Worm (Caenorhabditis elegans) whole organism, L4/young adult: ENCODE results near the gene F20C5.5.

Experiments used
- W03F9.2 ChIP-seq: fragments of 150-350 bp; optimal IDR thresholded peaks from 2 replicates; lab custom pipeline; 2014; ENCODE audit warnings: missing biosample characterization, missing genetic modification characterization
- dao-5 ChIP-seq: sonication (generic microtip); optimal IDR thresholded peaks from 2 replicates; lab custom pipeline; 2016; ENCODE audit warnings: missing genotype, missing genetic modification characterization, moderate library complexity, missing compliant biosample characterization
- him-1 ChIP-seq: sonication (generic microtip); optimal IDR thresholded peaks from 2 replicates; lab custom pipeline; 2016; ENCODE audit warnings: missing genotype, missing genetic modification reagents, missing genetic modification characterization, missing compliant biosample characterization

F20C5.5 gene

ce11 chrIV:8745591-8746302, 23.7 kb downstream of the F20C5.5 start, which contains the start of the genes F20C5.7 and parg-1:
F20C5.7 (minus strand) TSS chrIV:8745691.
parg-1 (plus strand) TSS chrIV:8746252.
- no peak for TF ChIP-seq him-1 (tag; lab: Kevin White, UChicago)
- TF ChIP-seq dao-5 (tag; lab: Kevin White, UChicago): no peak
- TF ChIP-seq W03F9.2 (tag; lab: Kevin White, UChicago): no peak

- TF ChIP-seq W03F9.2 (tag; lab: Kevin White, UChicago) (peak; percentile 92), dao-5 (tag; lab: Kevin White, UChicago) (no peak)
Observed at ce11 chrIV:8743654-8744332, 25.6 kb downstream of the F20C5.5 start, which contains the start of gene F21D5.7. F21D5.7 (minus strand) TSS chrIV:8743704.

- TF ChIP-seq him-1 (tag; lab: Kevin White, UChicago): no peak
- no peak for TF ChIP-seq dao-5 (tag; lab: Kevin White, UChicago)
- TF ChIP-seq W03F9.2 (tag; lab: Kevin White, UChicago): no peak
Observed at ce11 chrIV:8740952-8741438, 28.4 kb downstream of the F20C5.5 start, which contains the start of gene F21D5.6. F21D5.6 (minus strand) TSS chrIV:8741388.

ce11 chrIV:8739926-8740325, 29.5 kb downstream of the F20C5.5 start, which contains the start of gene mrps-33:
mrps-33 (minus strand) TSS chrIV:8740026.
- TF ChIP-seq dao-5 (tag; lab: Kevin White, UChicago) (no peak), W03F9.2 (tag; lab: Kevin White, UChicago) (no peak), him-1 (tag; lab: Kevin White, UChicago) (no peak)

- TF ChIP-seq dao-5 (tag; lab: Kevin White, UChicago) (no peak), him-1 (tag; lab: Kevin White, UChicago) (no peak), W03F9.2 (tag; lab: Kevin White, UChicago) (no peak)
Observed at ce11 chrIV:8739294-8739693, 30.1 kb downstream of the F20C5.5 start, which contains the start of gene F21D5.5. F21D5.5 (minus strand) TSS chrIV:8739394.

ce11 chrIV:8737787-8738186, 31.7 kb downstream of the F20C5.5 start, which contains the start of gene F21D5.4:
F21D5.4 (plus strand) TSS chrIV:8738087.
- TF ChIP-seq W03F9.2 (tag; lab: Kevin White, UChicago): no peak
- no peak for TF ChIP-seq dao-5 (tag; lab: Kevin White, UChicago)
- TF ChIP-seq him-1 (tag; lab: Kevin White, UChicago): no peak

- TF ChIP-seq dao-5 (tag; lab: Kevin White, UChicago) (no peak), W03F9.2 (tag; lab: Kevin White, UChicago) (peak; percentile 10), him-1 (tag; lab: Kevin White, UChicago) (no peak)
Observed at ce11 chrIV:8737354-8737753, 32.1 kb downstream of the F20C5.5 start.

- no peak for TF ChIP-seq him-1 (tag; lab: Kevin White, UChicago)
- TF ChIP-seq dao-5 (tag; lab: Kevin White, UChicago): no peak
- TF ChIP-seq W03F9.2 (tag; lab: Kevin White, UChicago): no peak
Observed at ce11 chrIV:8730469-8730868, 39.0 kb downstream of the F20C5.5 start, which contains the start of gene F21D5.3. F21D5.3 (plus strand) TSS chrIV:8730815.

ce11 chrIV:8729636-8730035, 39.8 kb downstream of the F20C5.5 start:
- TF ChIP-seq dao-5 (tag; lab: Kevin White, UChicago): no peak
- no peak for TF ChIP-seq W03F9.2 (tag; lab: Kevin White, UChicago)

ce11 chrIV:8728122-8728521, 41.3 kb downstream of the F20C5.5 start, which contains the start of gene otub-3:
otub-3 (plus strand) TSS chrIV:8728177.
- no peak for TF ChIP-seq dao-5 (tag; lab: Kevin White, UChicago)
- no peak for TF ChIP-seq W03F9.2 (tag; lab: Kevin White, UChicago)
- no peak for TF ChIP-seq him-1 (tag; lab: Kevin White, UChicago)

- TF ChIP-seq him-1 (tag; lab: Kevin White, UChicago) (no peak), W03F9.2 (tag; lab: Kevin White, UChicago) (no peak), dao-5 (tag; lab: Kevin White, UChicago) (no peak)
Observed at ce11 chrIV:8725345-8725744, 44.1 kb downstream of the F20C5.5 start, which contains the start of gene pgm-3. pgm-3 (plus strand) TSS chrIV:8725722.

- TF ChIP-seq him-1 (tag; lab: Kevin White, UChicago) (no peak), W03F9.2 (tag; lab: Kevin White, UChicago) (no peak), dao-5 (tag; lab: Kevin White, UChicago) (no peak)
Observed at ce11 chrIV:8724907-8725306, 44.5 kb downstream of the F20C5.5 start.

ce11 chrIV:8723720-8724119, 45.7 kb downstream of the F20C5.5 start, which contains the start of gene F21D5.9:
F21D5.9 (plus strand) TSS chrIV:8724020.
- TF ChIP-seq W03F9.2 (tag; lab: Kevin White, UChicago) (no peak), him-1 (tag; lab: Kevin White, UChicago) (no peak), dao-5 (tag; lab: Kevin White, UChicago) (no peak)
